Worm (Caenorhabditis elegans) whole organism, late embryonic: ENCODE data around the gene nhr-43.

Experiments used
- C08G9.2 ChIP-seq: sonication (generic microtip); optimal IDR thresholded peaks from 2 replicates; lab custom pipeline; 2016; ENCODE audit warnings: mild to moderate bottlenecking, missing genetic modification characterization, moderate library complexity, missing compliant biosample characterization
- K02D7.2 ChIP-seq: sonication (generic microtip); optimal IDR thresholded peaks from 2 replicates; lab custom pipeline; 2017; ENCODE audit warnings: mild to moderate bottlenecking, missing genetic modification characterization, missing compliant biosample characterization
- K09A11.1 ChIP-seq: sonication (generic microtip); optimal IDR thresholded peaks from 2 replicates; lab custom pipeline; 2017; ENCODE audit warnings: antibody characterized with exemption, mild to moderate bottlenecking, missing genetic modification characterization, missing compliant biosample characterization; ENCODE audit not compliant: insufficient read depth
- T23F11.4 ChIP-seq: fragments of 200-800 bp; sonication (Bioruptor generic); optimal IDR thresholded peaks from 2 replicates; lab custom pipeline; 2018; ENCODE audit warnings: mild to moderate bottlenecking, missing genetic modification characterization, missing compliant biosample characterization
- ahr-1 ChIP-seq: sonication (generic microtip); optimal IDR thresholded peaks from 2 replicates; lab custom pipeline; 2016; ENCODE audit warnings: missing genetic modification characterization, missing compliant biosample characterization
- ama-1 ChIP-seq: fragments of 150-350 bp; optimal IDR thresholded peaks from 2 replicates; lab custom pipeline; 2014
- ceh-19 ChIP-seq: fragments of 200-800 bp; sonication (Bioruptor generic); optimal IDR thresholded peaks from 2 replicates; lab custom pipeline; 2018; ENCODE audit warnings: mild to moderate bottlenecking, missing genetic modification characterization, missing compliant biosample characterization
- ceh-2 ChIP-seq: sonication (generic microtip); optimal IDR thresholded peaks from 2 replicates; lab custom pipeline; 2016; ENCODE audit warnings: missing genotype, missing genetic modification characterization, missing compliant biosample characterization
- ceh-24 ChIP-seq: sonication (generic microtip); optimal IDR thresholded peaks from 2 replicates; lab custom pipeline; 2016; ENCODE audit warnings: mild to moderate bottlenecking, missing genetic modification characterization, missing compliant biosample characterization
- ceh-30 ChIP-seq: fragments of 150-350 bp; optimal IDR thresholded peaks from 2 replicates; lab custom pipeline; 2014; ENCODE audit warnings: missing biosample characterization, missing genetic modification characterization
- ceh-31 ChIP-seq: sonication (generic microtip); optimal IDR thresholded peaks from 2 replicates; lab custom pipeline; 2016; ENCODE audit warnings: missing genetic modification characterization, missing compliant biosample characterization
- dmd-4 ChIP-seq: sonication (generic microtip); optimal IDR thresholded peaks from 2 replicates; lab custom pipeline; 2016; ENCODE audit warnings: borderline replicate concordance, missing genetic modification characterization, missing compliant biosample characterization
- dve-1 ChIP-seq: sonication (generic microtip); optimal IDR thresholded peaks from 2 replicates; lab custom pipeline; 2017; ENCODE audit warnings: antibody characterized with exemption, mild to moderate bottlenecking, missing genetic modification characterization, missing compliant biosample characterization
- ets-4 ChIP-seq: sonication (generic microtip); optimal IDR thresholded peaks from 2 replicates; lab custom pipeline; 2016; ENCODE audit warnings: missing genetic modification characterization, missing compliant biosample characterization
- eyg-1 ChIP-seq: sonication (generic microtip); optimal IDR thresholded peaks from 2 replicates; lab custom pipeline; 2016; ENCODE audit warnings: missing genotype, missing genetic modification characterization, missing compliant biosample characterization
- fax-1 ChIP-seq: sonication (generic microtip); optimal IDR thresholded peaks from 2 replicates; lab custom pipeline; 2016; ENCODE audit warnings: missing genotype, missing genetic modification characterization, missing compliant biosample characterization
- fkh-10 ChIP-seq: fragments of 150-350 bp; optimal IDR thresholded peaks from 2 replicates; lab custom pipeline; 2014; ENCODE audit warnings: missing biosample characterization, missing genetic modification reagents, missing genetic modification characterization
- hlh-13 ChIP-seq: fragments of 200-800 bp; sonication (Bioruptor generic); optimal IDR thresholded peaks from 2 replicates; lab custom pipeline; 2018; ENCODE audit warnings: mild to moderate bottlenecking, missing genetic modification characterization, missing compliant biosample characterization
- hlh-15 ChIP-seq: sonication (generic microtip); optimal IDR thresholded peaks from 2 replicates; lab custom pipeline; 2016; ENCODE audit warnings: missing genetic modification characterization, missing compliant biosample characterization
- hlh-30 ChIP-seq: sonication (generic microtip); optimal IDR thresholded peaks from 2 replicates; lab custom pipeline; 2017; ENCODE audit warnings: antibody characterized with exemption, missing genetic modification characterization, missing compliant biosample characterization; ENCODE audit not compliant: insufficient read depth
- hlh-8 ChIP-seq: sonication (generic microtip); optimal IDR thresholded peaks from 2 replicates; lab custom pipeline; 2016; ENCODE audit warnings: missing genotype, missing genetic modification characterization, missing compliant biosample characterization
- lin-11 ChIP-seq: fragments of 200-800 bp; sonication (Bioruptor generic); optimal IDR thresholded peaks from 2 replicates; lab custom pipeline; 2018; ENCODE audit warnings: mild to moderate bottlenecking, missing genetic modification characterization, missing compliant biosample characterization
- nfya-1 ChIP-seq: sonication (generic microtip); optimal IDR thresholded peaks from 2 replicates; lab custom pipeline; 2017; ENCODE audit warnings: missing genetic modification characterization, mild to moderate bottlenecking, missing compliant biosample characterization, antibody characterized with exemption, moderate library complexity
- nhr-232 ChIP-seq: sonication (generic microtip); optimal IDR thresholded peaks from 2 replicates; lab custom pipeline; 2016; ENCODE audit warnings: missing genetic modification characterization, missing compliant biosample characterization
- npax-4 ChIP-seq: sonication (generic microtip); optimal IDR thresholded peaks from 2 replicates; lab custom pipeline; 2016; ENCODE audit warnings: missing genetic modification characterization, missing compliant biosample characterization
- odd-2 ChIP-seq: sonication (generic microtip); optimal IDR thresholded peaks from 2 replicates; lab custom pipeline; 2017; ENCODE audit warnings: antibody characterized with exemption, mild to moderate bottlenecking, missing genetic modification characterization, missing compliant biosample characterization
- pag-3 ChIP-seq: sonication (generic microtip); optimal IDR thresholded peaks from 2 replicates; lab custom pipeline; 2016; ENCODE audit warnings: missing compliant biosample characterization, missing genetic modification characterization, borderline replicate concordance
- pat-9 ChIP-seq: fragments of 200-800 bp; sonication (Bioruptor generic); optimal IDR thresholded peaks from 2 replicates; lab custom pipeline; 2018; ENCODE audit warnings: mild to moderate bottlenecking, missing genetic modification characterization, moderate library complexity, missing compliant biosample characterization
- pax-1 ChIP-seq: fragments of 150-350 bp; optimal IDR thresholded peaks from 2 replicates; lab custom pipeline; 2014; ENCODE audit warnings: missing biosample characterization, missing genetic modification characterization
- pha-4 ChIP-seq: fragments of 150-350 bp; optimal IDR thresholded peaks from 2 replicates; lab custom pipeline; 2018; ENCODE audit warnings: missing biosample characterization, missing genetic modification reagents, missing genetic modification characterization
- ref-2 ChIP-seq: sonication (generic microtip); optimal IDR thresholded peaks from 2 replicates; lab custom pipeline; 2016; ENCODE audit warnings: missing genetic modification characterization, missing compliant biosample characterization
- sox-2 ChIP-seq: fragments of 200-800 bp; sonication (Bioruptor generic); IDR thresholded peaks from 2 replicates; pipeline ENCODE4 v1.3.6; 2022; ENCODE audit warnings: missing genetic modification reagents, missing genetic modification characterization, missing compliant biosample characterization
- sox-4 ChIP-seq: sonication (generic microtip); optimal IDR thresholded peaks from 2 replicates; lab custom pipeline; 2017; ENCODE audit warnings: mild to moderate bottlenecking, missing genetic modification characterization, inconsistent platforms, missing compliant biosample characterization
- syd-9 ChIP-seq: sonication (generic microtip); optimal IDR thresholded peaks from 2 replicates; lab custom pipeline; 2016; ENCODE audit warnings: mild to moderate bottlenecking, missing genetic modification characterization, moderate library complexity, missing compliant biosample characterization
- tbx-2 ChIP-seq: sonication (generic microtip); optimal IDR thresholded peaks from 2 replicates; lab custom pipeline; 2016; ENCODE audit warnings: missing genetic modification characterization, missing compliant biosample characterization
- ttx-3 ChIP-seq: sonication (generic microtip); optimal IDR thresholded peaks from 2 replicates; lab custom pipeline; 2016; ENCODE audit warnings: missing genetic modification reagents, missing genetic modification characterization, missing compliant biosample characterization
- unc-3 ChIP-seq, 2 experiments: fragments of 200-800 bp in 1 of 2; sonication (Bioruptor generic) in 1 of 2; sonication (generic microtip) in 1 of 2; conservative IDR thresholded peaks in 1 of 2; optimal IDR thresholded peaks in 1 of 2; 2 replicates each; pipeline versions ENCODE4 v1.3.6 to Lab custom; 2016 to 2022; ENCODE audit warnings: missing compliant biosample characterization in 2 of 2, missing genetic modification characterization in 2 of 2, missing genetic modification reagents in 1 of 2
- unc-55 ChIP-seq: sonication (generic microtip); optimal IDR thresholded peaks from 2 replicates; lab custom pipeline; 2017; ENCODE audit warnings: missing biosample characterization, missing genetic modification reagents, missing genetic modification characterization
- unc-86 ChIP-seq: sonication (generic microtip); optimal IDR thresholded peaks from 2 replicates; lab custom pipeline; 2016; ENCODE audit warnings: missing genetic modification characterization, missing compliant biosample characterization
- ztf-16 ChIP-seq: sonication (generic microtip); optimal IDR thresholded peaks from 2 replicates; lab custom pipeline; 2017; ENCODE audit warnings: missing genetic modification characterization, missing compliant biosample characterization

Gene nhr-43

ce11 chrIV:11902832-11903231 lies 3.4 kb downstream of the nhr-43 start:
- no peak for TF ChIP-seq ttx-3
- no peak for TF ChIP-seq pha-4 (tag; lab: Kevin White, UChicago)
- no peak for TF ChIP-seq pag-3 (tag; lab: Kevin White, UChicago)
- no peak for TF ChIP-seq hlh-30 (tag; lab: Kevin White, UChicago)
- no peak for TF ChIP-seq dmd-4 (tag; lab: Kevin White, UChicago)
- no peak for TF ChIP-seq sox-2 (GFP tag; lab: Robert Waterston, UW)
- TF ChIP-seq ceh-31 (tag; lab: Kevin White, UChicago) = no peak
- no peak for TF ChIP-seq sox-4 (tag; lab: Kevin White, UChicago)
- TF ChIP-seq ceh-19 (GFP tag; lab: Kevin White, UChicago) = no peak
- TF ChIP-seq C08G9.2 (tag; lab: Kevin White, UChicago) = no peak
- no peak for TF ChIP-seq eyg-1 (tag; lab: Kevin White, UChicago)
- no peak for TF ChIP-seq odd-2 (tag; lab: Kevin White, UChicago)
- no peak for TF ChIP-seq ceh-24 (tag; lab: Kevin White, UChicago)
- no peak for TF ChIP-seq unc-86
- TF ChIP-seq ztf-16 (tag; lab: Kevin White, UChicago) = no peak
- no peak for TF ChIP-seq ref-2 (tag; lab: Kevin White, UChicago)

DNA sequence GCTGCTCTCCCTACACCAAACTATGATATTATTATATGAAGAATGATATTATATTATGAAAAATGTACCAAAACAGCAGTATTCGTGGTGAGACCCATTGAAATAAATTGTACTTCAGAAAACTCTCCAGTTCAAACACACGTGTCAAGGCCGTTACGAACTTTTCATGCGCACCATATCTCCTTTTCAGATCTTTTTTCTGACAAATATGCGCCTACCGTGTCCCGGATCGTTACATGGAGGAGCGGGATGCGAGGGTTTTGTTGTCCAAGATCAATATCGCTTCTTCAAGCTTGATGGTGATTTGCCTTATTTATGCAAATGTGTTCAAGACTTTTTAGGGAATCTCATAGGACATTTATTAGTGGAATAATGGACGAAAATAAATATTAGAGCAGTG lies 4.3 kb downstream of the nhr-43 start:
- TF ChIP-seq odd-2 (tag; lab: Kevin White, UChicago) (no peak), nfya-1 (tag; lab: Kevin White, UChicago) (no peak), unc-55 (GFP tag; lab: Kevin White, UChicago) (no peak), npax-4 (no peak), fkh-10 (GFP tag; lab: Kevin White, UChicago) (no peak), K02D7.2 (no peak), K09A11.1 (tag; lab: Kevin White, UChicago) (no peak), dve-1 (tag; lab: Kevin White, UChicago) (no peak), ets-4 (no peak), pag-3 (tag; lab: Kevin White, UChicago) (no peak), eyg-1 (tag; lab: Kevin White, UChicago) (no peak), lin-11 (no peak), sox-2 (GFP tag; lab: Robert Waterston, UW) (no peak), hlh-13 (GFP tag; lab: Kevin White, UChicago) (no peak), ceh-2 (tag; lab: Kevin White, UChicago) (no peak), hlh-30 (tag; lab: Kevin White, UChicago) (no peak)

DNA sequence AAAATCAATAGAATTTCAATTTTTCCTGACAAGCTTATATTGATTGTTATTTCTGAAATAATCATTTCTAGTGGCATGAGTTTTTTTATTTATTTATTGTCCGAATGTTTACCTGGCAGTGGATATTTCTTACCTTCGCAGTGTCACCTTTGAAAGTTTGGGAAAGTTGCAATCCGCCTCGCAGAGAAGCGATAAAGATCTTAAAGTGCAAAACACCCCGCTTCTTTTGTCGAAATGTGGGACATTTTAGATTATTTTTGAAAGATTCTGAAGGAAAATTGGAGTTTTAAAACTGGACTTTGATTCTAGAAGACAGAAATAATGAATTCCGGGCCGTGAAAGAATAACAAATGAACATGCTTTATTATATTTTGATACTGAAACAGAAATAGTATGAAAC lies 9.3 kb downstream of the nhr-43 start:
- TF ChIP-seq ceh-19 (GFP tag; lab: Kevin White, UChicago) (no peak), ama-1 (lab: Kevin White, UChicago) (no peak), syd-9 (tag; lab: Kevin White, UChicago) (no peak), unc-3 (GFP tag; conservative IDR thresholded peaks at IDR 0.05; lab: Robert Waterston, UW) (no peak), unc-3 (tag; optimal IDR thresholded peaks at IDR 0.05; lab: Kevin White, UChicago) (no peak), ahr-1 (tag; lab: Kevin White, UChicago) (no peak), ets-4 (no peak), nhr-232 (tag; lab: Kevin White, UChicago) (no peak)

DNA sequence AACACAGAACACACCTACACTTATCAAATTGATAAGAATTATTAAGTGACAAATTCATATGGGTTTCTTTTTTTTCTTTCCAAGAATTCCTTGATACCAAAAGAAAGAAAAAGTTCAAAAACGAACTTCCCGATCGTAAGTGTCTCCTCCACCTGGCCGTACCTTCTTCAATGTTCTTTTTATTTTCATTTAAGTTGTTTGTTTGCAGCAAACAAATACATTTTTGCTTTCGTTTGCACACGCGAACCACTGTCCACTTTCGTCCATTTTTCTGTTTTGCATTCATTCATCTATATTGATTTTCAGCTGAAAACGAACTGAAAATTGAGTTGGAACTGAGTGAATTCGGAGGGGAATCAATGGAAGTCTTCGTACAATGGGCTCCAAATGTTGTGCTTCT lies 12.3 kb downstream of the nhr-43 start, which contains the start of gene VZK822L.2:
VZK822L.2 (plus strand) TSS at position 301 of the 400 bp plus-strand sequence.
- no peak for TF ChIP-seq sox-2 (GFP tag; lab: Robert Waterston, UW)
- no peak for TF ChIP-seq lin-11
- TF ChIP-seq ceh-24 (tag; lab: Kevin White, UChicago) = no peak
- no peak for TF ChIP-seq eyg-1 (tag; lab: Kevin White, UChicago)
- TF ChIP-seq ceh-31 (tag; lab: Kevin White, UChicago) = no peak
- TF ChIP-seq ama-1 (lab: Kevin White, UChicago) = no peak
- TF ChIP-seq pax-1 (tag; lab: Kevin White, UChicago) = no peak
- TF ChIP-seq fax-1 = no peak
- TF ChIP-seq hlh-15 = no peak
- TF ChIP-seq ceh-2 (tag; lab: Kevin White, UChicago) = no peak
- TF ChIP-seq hlh-8 (tag; lab: Kevin White, UChicago) = no peak
- no peak for TF ChIP-seq pat-9
- TF ChIP-seq ets-4 = no peak
- TF ChIP-seq pag-3 (tag; lab: Kevin White, UChicago) = no peak
- TF ChIP-seq tbx-2 (tag; lab: Kevin White, UChicago) = no peak
- TF ChIP-seq T23F11.4 (GFP tag; lab: Kevin White, UChicago) = no peak
- no peak for TF ChIP-seq ceh-30 (tag; lab: Kevin White, UChicago)
- no peak for TF ChIP-seq npax-4
- TF ChIP-seq unc-3 (GFP tag; conservative IDR thresholded peaks at IDR 0.05; lab: Robert Waterston, UW) = no peak
- no peak for TF ChIP-seq unc-3 (tag; optimal IDR thresholded peaks at IDR 0.05; lab: Kevin White, UChicago)
- no peak for TF ChIP-seq hlh-30 (tag; lab: Kevin White, UChicago)
